Worm (Caenorhabditis elegans): ENCODE measurements around the gene pes-8.

Gene pes-8

ce11 chrX:9246625-9247024 is 5.0 kb upstream of the pes-8 start:
- TF ChIP-seq F37D6.2 (tag; optimal IDR thresholded peaks at IDR 0.05) (no peak), nhr-48 (tag; optimal IDR thresholded peaks at IDR 0.05) (no peak), skn-1 (tag; optimal IDR thresholded peaks at IDR 0.05) (no peak), unc-62 (GFP tag; optimal IDR thresholded peaks at IDR 0.05 in 1 of 2) (peak in 1 of 2 experiments; percentile 73), unc-62 (tag; optimal IDR thresholded peaks at IDR 0.05) (no peak), nhr-28 (tag; optimal IDR thresholded peaks at IDR 0.05) (peak; percentile 53), lin-39 (tag; optimal IDR thresholded peaks at IDR 0.05) (no peak), nhr-25 (tag; optimal IDR thresholded peaks at IDR 0.05; ENCODE audit: borderline replicate concordance, insufficient read depth) (peak; percentile 76), F49E8.2 (tag; optimal IDR thresholded peaks at IDR 0.05; ENCODE audit: borderline replicate concordance) (no peak), nhr-6 (tag; optimal IDR thresholded peaks at IDR 0.05) (no peak)

ce11 chrX:9248083-9248805 is 3.3 kb upstream of the pes-8 start:
- TF ChIP-seq ces-1 (GFP tag; optimal IDR thresholded peaks at IDR 0.05) (no peak), aha-1 (tag) (no peak), nhr-77 (tag; optimal IDR thresholded peaks at IDR 0.05) (no peak), lin-15B (tag; optimal IDR thresholded peaks at IDR 0.05) (no peak), mep-1 (tag; optimal IDR thresholded peaks at IDR 0.05) (no peak), mxl-3 (GFP tag; optimal IDR thresholded peaks at IDR 0.05) (peak; percentile 11), unc-62 (GFP tag; optimal IDR thresholded peaks at IDR 0.05 in 1 of 2) (peak in 1 of 2 experiments; percentile 94), unc-62 (tag; optimal IDR thresholded peaks at IDR 0.05) (no peak), ceh-62 (tag; optimal IDR thresholded peaks at IDR 0.05) (no peak), hlh-11 (tag; optimal IDR thresholded peaks at IDR 0.05) (peak; percentile 28), pha-4 (GFP tag; IDR thresholded peaks at IDR 0.05) (no peak), pha-4 (tag; optimal IDR thresholded peaks at IDR 0.05) (no peak), mes-2 (tag; optimal IDR thresholded peaks at IDR 0.05; ENCODE audit: poor library complexity, severe bottlenecking) (no peak), ctbp-1 (GFP tag; IDR thresholded peaks at IDR 0.05) (no peak), lim-7 (GFP tag; IDR thresholded peaks at IDR 0.05) (no peak), ceh-20 (GFP tag; IDR thresholded peaks at IDR 0.05) (no peak), tag-97 (GFP tag; IDR thresholded peaks at IDR 0.05) (no peak), dve-1 (tag; optimal IDR thresholded peaks at IDR 0.05; ENCODE audit: insufficient read depth) (no peak), vab-7 (GFP tag; IDR thresholded peaks at IDR 0.05) (no peak), lin-38 (GFP tag; IDR thresholded peaks at IDR 0.05) (no peak), Y5F2A.4 (GFP tag; optimal IDR thresholded peaks at IDR 0.05) (no peak), spr-3 (GFP tag; optimal IDR thresholded peaks at IDR 0.05) (no peak), duxl-1 (tag; optimal IDR thresholded peaks at IDR 0.05; ENCODE audit: poor library complexity) (no peak)

DNA sequence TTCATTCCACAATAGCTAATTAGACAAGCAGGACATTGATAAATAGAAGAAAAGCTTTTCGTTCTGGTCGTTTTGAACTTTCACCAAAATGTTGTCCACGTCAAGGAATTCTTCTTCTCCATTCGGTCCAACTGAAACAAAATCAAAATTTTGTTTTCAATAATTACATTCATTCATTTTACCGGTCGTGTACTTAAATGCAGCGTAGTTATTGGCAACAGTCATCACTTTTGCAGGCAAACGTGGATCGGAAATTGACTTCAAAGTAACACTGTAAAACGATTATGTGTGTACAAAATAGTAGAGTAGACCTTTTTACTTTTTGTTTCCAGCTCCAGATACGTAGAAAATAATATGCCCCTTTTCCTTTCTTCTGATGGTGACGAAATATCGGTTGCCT is 4.4 kb downstream of the pes-8 start:
- peak; percentile 64 for TF ChIP-seq F10B5.3 (tag; optimal IDR thresholded peaks at IDR 0.05)
- TF ChIP-seq F37D6.2 (tag; optimal IDR thresholded peaks at IDR 0.05), result no peak
- peak in 1 of 2 experiments; percentile 59 for TF ChIP-seq unc-62 (GFP tag; optimal IDR thresholded peaks at IDR 0.05 in 1 of 2)
- no peak for TF ChIP-seq unc-62 (tag; optimal IDR thresholded peaks at IDR 0.05)
- no peak for TF ChIP-seq mxl-2 (GFP tag; conservative IDR thresholded peaks at IDR 0.05)

ce11 chrX:9259552-9259951 is 8.0 kb downstream of the pes-8 start, which contains the start of gene F18G5.1:
F18G5.1 (plus strand) TSS chrX:9259852.
- TF ChIP-seq daf-19 (GFP tag; conservative IDR thresholded peaks at IDR 0.05), result no peak
- no peak for TF ChIP-seq php-3 (GFP tag; IDR thresholded peaks at IDR 0.05)
- no peak for TF ChIP-seq nhr-77 (tag; optimal IDR thresholded peaks at IDR 0.05)
- TF ChIP-seq lin-1 (GFP tag; IDR thresholded peaks at IDR 0.05), result no peak
- TF ChIP-seq dmd-6 (GFP tag; IDR thresholded peaks at IDR 0.05), result no peak
- no peak for TF ChIP-seq ama-1 (optimal IDR thresholded peaks at IDR 0.05)
- TF ChIP-seq aha-1 (tag), result no peak
- no peak for TF ChIP-seq nhr-28 (tag; optimal IDR thresholded peaks at IDR 0.05)
- TF ChIP-seq madf-9 (GFP tag; conservative IDR thresholded peaks at IDR 0.05), result no peak
- TF ChIP-seq hif-1 (tag; optimal IDR thresholded peaks at IDR 0.05), result no peak
- TF ChIP-seq ceh-44 (GFP tag; IDR thresholded peaks at IDR 0.05), result no peak
- no peak for TF ChIP-seq ztf-11 (tag; optimal IDR thresholded peaks at IDR 0.05)
- TF ChIP-seq dve-1 (tag; optimal IDR thresholded peaks at IDR 0.05; ENCODE audit: insufficient read depth), result no peak
- TF ChIP-seq F49E8.2 (tag; optimal IDR thresholded peaks at IDR 0.05; ENCODE audit: borderline replicate concordance), result no peak
